Worm (Caenorhabditis elegans) whole organism, early embryonic: ENCODE measurements around the gene slc-17.4.

Source experiments
- B0310.2 ChIP-seq: sonication (generic microtip); optimal IDR thresholded peaks from 2 replicates; lab custom pipeline; 2016; ENCODE audit warnings: mild to moderate bottlenecking, missing genetic modification characterization, missing compliant biosample characterization
- F13C5.2 ChIP-seq: sonication (generic microtip); optimal IDR thresholded peaks from 2 replicates; lab custom pipeline; 2017; ENCODE audit warnings: mild to moderate bottlenecking, missing genetic modification characterization, inconsistent platforms, missing compliant biosample characterization
- aly-1 ChIP-seq: sonication (generic microtip); optimal IDR thresholded peaks from 2 replicates; lab custom pipeline; 2016; ENCODE audit warnings: missing genetic modification characterization, missing compliant biosample characterization
- ama-1 ChIP-seq: fragments of 150-350 bp; optimal IDR thresholded peaks from 2 replicates; lab custom pipeline; 2014
- ceh-13 ChIP-seq: fragments of 200-800 bp; sonication (Bioruptor generic); optimal IDR thresholded peaks from 2 replicates; lab custom pipeline; 2018; ENCODE audit warnings: mild to moderate bottlenecking, missing genetic modification characterization, missing compliant biosample characterization
- ceh-36 ChIP-seq: sonication (generic microtip); optimal IDR thresholded peaks from 2 replicates; lab custom pipeline; 2016; ENCODE audit warnings: missing genetic modification characterization, inconsistent platforms, missing compliant biosample characterization
- ets-7 ChIP-seq: sonication (generic microtip); optimal IDR thresholded peaks from 2 replicates; lab custom pipeline; 2016; ENCODE audit warnings: missing genotype, missing genetic modification characterization, missing compliant biosample characterization
- flt-1 ChIP-seq: fragments of 200-800 bp; sonication (Bioruptor generic); IDR thresholded peaks from 2 replicates; pipeline ENCODE4 v1.3.6; 2022; ENCODE audit warnings: missing genetic modification characterization, missing compliant biosample characterization
- hmbx-1 ChIP-seq: sonication (generic microtip); optimal IDR thresholded peaks from 2 replicates; lab custom pipeline; 2016; ENCODE audit warnings: mild to moderate bottlenecking, missing genetic modification characterization, missing compliant biosample characterization
- hmg-4 ChIP-seq: fragments of 200-800 bp; sonication (Bioruptor generic); optimal IDR thresholded peaks from 2 replicates; lab custom pipeline; 2018; ENCODE audit warnings: mild to moderate bottlenecking, missing genetic modification characterization, missing compliant biosample characterization
- hnd-1 ChIP-seq: sonication (generic microtip); optimal IDR thresholded peaks from 2 replicates; lab custom pipeline; 2016; ENCODE audit warnings: missing genetic modification characterization, missing compliant biosample characterization
- pes-1 ChIP-seq: fragments of 200-800 bp; sonication (Bioruptor generic); IDR thresholded peaks from 2 replicates; pipeline ENCODE4 v1.3.6; 2022; ENCODE audit warnings: missing genetic modification reagents, missing genetic modification characterization, missing compliant biosample characterization
- scrt-1 ChIP-seq: fragments of 200-800 bp; sonication (Bioruptor generic); IDR thresholded peaks from 2 replicates; pipeline ENCODE4 v1.3.6; 2022; ENCODE audit warnings: missing genetic modification characterization, missing compliant biosample characterization
- sea-1 ChIP-seq: fragments of 200-800 bp; sonication (Bioruptor generic); conservative IDR thresholded peaks from 2 replicates; pipeline ENCODE4 v1.3.6; 2022; ENCODE audit warnings: missing genetic modification characterization, missing compliant biosample characterization
- tbx-11 ChIP-seq: fragments of 200-800 bp; sonication (Bioruptor generic); IDR thresholded peaks from 2 replicates; pipeline ENCODE4 v1.3.6; 2022; ENCODE audit warnings: missing genetic modification characterization, missing compliant biosample characterization
- tbx-37 ChIP-seq: fragments of 200-800 bp; sonication (Bioruptor generic); conservative IDR thresholded peaks from 2 replicates; pipeline ENCODE4 v1.3.6; 2022; ENCODE audit warnings: missing genetic modification reagents, missing genetic modification characterization, missing compliant biosample characterization
- tra-4 ChIP-seq: sonication (generic microtip); optimal IDR thresholded peaks from 2 replicates; lab custom pipeline; 2017; ENCODE audit warnings: missing genetic modification characterization, missing compliant biosample characterization

Gene slc-17.4

DNA sequence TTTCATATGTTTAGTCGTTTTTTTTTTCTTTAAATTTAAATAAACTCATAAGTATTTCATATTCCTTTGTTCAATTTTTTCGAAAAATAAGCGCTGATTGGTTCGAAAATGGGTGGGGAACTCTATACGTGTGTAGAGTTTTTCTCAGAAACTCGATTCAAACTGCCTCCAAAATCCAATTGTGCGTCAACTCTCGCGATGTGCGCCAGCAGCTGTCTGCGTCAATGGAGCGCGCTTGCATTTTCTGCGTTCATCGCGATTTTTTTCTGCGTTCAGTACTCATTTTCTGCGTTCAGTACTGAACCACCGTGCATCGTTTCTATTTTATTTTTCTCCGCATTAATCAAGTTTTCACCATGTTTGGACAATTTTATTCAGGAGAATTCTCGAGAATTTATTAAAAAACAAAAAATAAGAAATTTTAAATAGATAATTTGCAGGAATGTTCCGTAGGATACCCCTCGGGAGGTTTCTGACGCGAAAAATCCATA is 41.8 kb downstream of the slc-17.4 start, which contains the start of gene eelo-2:
Gene eelo-2 (plus strand): TSS at position 441 of the 491 bp plus-strand sequence.
- no peak for TF ChIP-seq hmbx-1 (tag; lab: Kevin White, UChicago)
- no peak for TF ChIP-seq ama-1 (lab: Kevin White, UChicago)
- peak; percentile 72 for TF ChIP-seq pes-1 (GFP tag; lab: Robert Waterston, UW)
- TF ChIP-seq ets-7 (tag; lab: Kevin White, UChicago) = no peak
- TF ChIP-seq B0310.2 = no peak
- peak; percentile 89 for TF ChIP-seq hmg-4 (GFP tag; lab: Kevin White, UChicago)
- peak; percentile 92 for TF ChIP-seq F13C5.2
- TF ChIP-seq flt-1 (GFP tag; lab: Robert Waterston, UW) = 0 out of 2 replicates have a peak, but pooled peaks have one; percentile 36
- peak; percentile 50; the same call in 1 of the 2 replicates for TF ChIP-seq tbx-37 (GFP tag; lab: Robert Waterston, UW)
- TF ChIP-seq tra-4 (tag; lab: Kevin White, UChicago) = no peak
- 0 out of 2 replicates have a peak, but pooled peaks have one; percentile 31 for TF ChIP-seq scrt-1 (GFP tag; lab: Robert Waterston, UW)
- TF ChIP-seq sea-1 = no peak
- no peak for TF ChIP-seq tbx-11 (GFP tag; lab: Robert Waterston, UW)
- TF ChIP-seq ceh-13 (GFP tag; lab: Kevin White, UChicago) = no peak
- TF ChIP-seq aly-1 (tag; lab: Kevin White, UChicago) = no peak
- TF ChIP-seq hnd-1 = peak; percentile 22
- peak; percentile 5 for TF ChIP-seq ceh-36 (tag; lab: Kevin White, UChicago)

- TF ChIP-seq tbx-37 (GFP tag; lab: Robert Waterston, UW) (no peak), tra-4 (tag; lab: Kevin White, UChicago) (no peak), F13C5.2 (no peak), hmbx-1 (tag; lab: Kevin White, UChicago) (no peak), scrt-1 (GFP tag; lab: Robert Waterston, UW) (no peak), ets-7 (tag; lab: Kevin White, UChicago) (no peak), flt-1 (GFP tag; lab: Robert Waterston, UW) (no peak), pes-1 (GFP tag; lab: Robert Waterston, UW) (no peak), ceh-36 (tag; lab: Kevin White, UChicago) (no peak), tbx-11 (GFP tag; lab: Robert Waterston, UW) (no peak), B0310.2 (no peak), ama-1 (lab: Kevin White, UChicago) (no peak), aly-1 (tag; lab: Kevin White, UChicago) (no peak)
These were observed 43.0 kb downstream of the slc-17.4 start for ce11 chrIV:17248538-17248937.

DNA sequence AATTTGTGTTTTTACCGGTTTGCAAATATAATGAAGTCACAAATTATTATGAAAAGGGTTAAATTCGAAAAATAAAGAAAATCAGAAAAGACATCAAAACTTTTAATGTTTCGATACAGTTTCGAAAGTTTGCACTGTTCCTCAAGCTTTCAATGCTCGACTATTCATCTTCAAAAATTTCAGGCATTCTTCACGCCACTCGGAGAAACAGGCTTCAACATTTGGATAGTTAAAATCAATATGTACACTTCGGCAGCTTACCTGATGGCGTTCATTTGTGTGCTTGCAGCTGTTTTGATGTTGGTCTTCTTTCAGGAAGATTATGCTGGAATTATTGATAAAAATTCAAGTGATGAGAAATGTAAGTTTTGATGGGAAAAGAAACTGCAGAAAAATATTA is 44.3 kb downstream of the slc-17.4 start:
- no peak for TF ChIP-seq scrt-1 (GFP tag; lab: Robert Waterston, UW)
- no peak for TF ChIP-seq hmg-4 (GFP tag; lab: Kevin White, UChicago)
- TF ChIP-seq hmbx-1 (tag; lab: Kevin White, UChicago) = no peak
- TF ChIP-seq pes-1 (GFP tag; lab: Robert Waterston, UW) = no peak
- no peak for TF ChIP-seq ceh-36 (tag; lab: Kevin White, UChicago)
- no peak for TF ChIP-seq tra-4 (tag; lab: Kevin White, UChicago)
- no peak for TF ChIP-seq flt-1 (GFP tag; lab: Robert Waterston, UW)
- TF ChIP-seq F13C5.2 = no peak
- TF ChIP-seq ets-7 (tag; lab: Kevin White, UChicago) = no peak
- no peak for TF ChIP-seq aly-1 (tag; lab: Kevin White, UChicago)
- no peak for TF ChIP-seq ceh-13 (GFP tag; lab: Kevin White, UChicago)
- no peak for TF ChIP-seq hnd-1
- TF ChIP-seq sea-1 = no peak
- TF ChIP-seq tbx-11 (GFP tag; lab: Robert Waterston, UW) = no peak
- no peak for TF ChIP-seq ama-1 (lab: Kevin White, UChicago)
- no peak for TF ChIP-seq B0310.2
- no peak for TF ChIP-seq tbx-37 (GFP tag; lab: Robert Waterston, UW)

ce11 chrIV:17245200-17245599 is 46.3 kb downstream of the slc-17.4 start, which contains the start of gene ZK550.2:
Gene ZK550.2 (plus strand): TSS chrIV:17245584.
- no peak for TF ChIP-seq ceh-36 (tag; lab: Kevin White, UChicago)
- no peak for TF ChIP-seq scrt-1 (GFP tag; lab: Robert Waterston, UW)
- no peak for TF ChIP-seq ets-7 (tag; lab: Kevin White, UChicago)

DNA sequence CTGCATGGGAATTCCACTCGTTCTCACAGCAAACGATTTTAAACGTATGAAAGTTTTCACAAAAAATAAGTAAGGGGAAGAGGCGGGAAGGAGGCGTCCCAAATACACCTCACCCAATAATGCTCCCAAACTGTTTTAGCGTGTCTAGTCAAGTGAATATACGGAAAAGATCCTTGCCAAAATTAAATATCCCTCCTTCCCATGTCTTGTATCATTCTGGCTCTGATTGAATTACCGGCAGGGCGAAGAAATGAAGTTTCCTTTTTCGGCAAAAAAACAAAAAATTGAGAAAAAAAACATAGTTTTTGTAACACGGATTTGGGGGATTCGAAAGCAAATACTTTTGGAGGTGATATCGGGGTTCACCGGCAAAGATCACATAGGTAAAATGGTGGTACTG is 52.6 kb downstream of the slc-17.4 start:
- TF ChIP-seq hmg-4 (GFP tag; lab: Kevin White, UChicago) = no peak
- TF ChIP-seq tbx-11 (GFP tag; lab: Robert Waterston, UW) = no peak
- no peak for TF ChIP-seq tra-4 (tag; lab: Kevin White, UChicago)
- no peak for TF ChIP-seq hnd-1
- no peak for TF ChIP-seq hmbx-1 (tag; lab: Kevin White, UChicago)
- TF ChIP-seq tbx-37 (GFP tag; lab: Robert Waterston, UW) = no peak
- TF ChIP-seq aly-1 (tag; lab: Kevin White, UChicago) = no peak
- TF ChIP-seq ama-1 (lab: Kevin White, UChicago) = no peak
- no peak for TF ChIP-seq flt-1 (GFP tag; lab: Robert Waterston, UW)
